Worm (Caenorhabditis elegans) whole organism, young adult: Measurements from ENCODE around the gene F38A1.8.

ENCODE experiments used
- B0019.2 ChIP-seq: fragments of 200-800 bp; sonication (Bioruptor generic); conservative IDR thresholded peaks from 2 replicates; pipeline ENCODE4 v1.3.6; 2022; ENCODE audit warnings: missing genetic modification reagents, missing genetic modification characterization, missing compliant biosample characterization
- F57C9.4 ChIP-seq: sonication (generic microtip); optimal IDR thresholded peaks from 2 replicates; lab custom pipeline; 2017; ENCODE audit warnings: mild to moderate bottlenecking, missing genetic modification characterization, missing compliant biosample characterization
- Y56A3A.18 ChIP-seq: fragments of 200-800 bp; sonication (Bioruptor generic); IDR thresholded peaks from 2 replicates; pipeline ENCODE4 v1.3.6; 2022; ENCODE audit warnings: missing genetic modification reagents, missing genetic modification characterization, missing compliant biosample characterization
- ZK185.1 ChIP-seq: sonication (generic microtip); optimal IDR thresholded peaks from 2 replicates; lab custom pipeline; 2016; ENCODE audit warnings: mild to moderate bottlenecking, missing genetic modification characterization, missing compliant biosample characterization; ENCODE audit not compliant: poor library complexity, severe bottlenecking
- akir-1 ChIP-seq: fragments of 200-800 bp; sonication (Bioruptor generic); optimal IDR thresholded peaks from 2 replicates; lab custom pipeline; 2018; ENCODE audit warnings: mild to moderate bottlenecking, missing genetic modification characterization, moderate library complexity, missing compliant biosample characterization
- aptf-3 ChIP-seq: fragments of 200-800 bp; sonication (Bioruptor generic); IDR thresholded peaks from 2 replicates; pipeline ENCODE4 v1.3.6; 2022; ENCODE audit warnings: missing genetic modification characterization, missing compliant biosample characterization
- bed-1 ChIP-seq: fragments of 200-800 bp; sonication (Bioruptor generic); IDR thresholded peaks from 2 replicates; pipeline ENCODE4 v1.3.6; 2022; ENCODE audit warnings: missing genetic modification reagents, missing genetic modification characterization, missing compliant biosample characterization
- cebp-1 ChIP-seq, 2 experiments: fragments of 200-800 bp in 1 of 2; sonication (Bioruptor generic) in 1 of 2; sonication (generic microtip) in 1 of 2; IDR thresholded peaks in 1 of 2; optimal IDR thresholded peaks in 1 of 2; 2 replicates each; pipeline versions ENCODE4 v1.3.6 to Lab custom; 2017 to 2022; ENCODE audit warnings: missing compliant biosample characterization in 2 of 2, missing genetic modification characterization in 2 of 2, mild to moderate bottlenecking in 1 of 2, missing genetic modification reagents in 1 of 2, moderate library complexity in 1 of 2
- ceh-27 ChIP-seq: fragments of 200-800 bp; sonication (Bioruptor generic); optimal IDR thresholded peaks from 2 replicates; lab custom pipeline; 2018; ENCODE audit warnings: mild to moderate bottlenecking, missing genetic modification characterization, moderate library complexity, missing compliant biosample characterization
- dox-1 ChIP-seq: fragments of 200-800 bp; sonication (Bioruptor generic); IDR thresholded peaks from 2 replicates; pipeline ENCODE4 v1.3.6; 2022; ENCODE audit warnings: missing genetic modification reagents, missing genetic modification characterization, missing compliant biosample characterization
- dpl-1 ChIP-seq: fragments of 150-350 bp; optimal IDR thresholded peaks from 2 replicates; lab custom pipeline; 2014; ENCODE audit warnings: missing biosample characterization, missing genetic modification reagents, missing genetic modification characterization
- ets-4 ChIP-seq: fragments of 200-800 bp; sonication (Bioruptor generic); optimal IDR thresholded peaks from 2 replicates; lab custom pipeline; 2018; ENCODE audit warnings: mild to moderate bottlenecking, missing genetic modification characterization, missing compliant biosample characterization
- lag-1 ChIP-seq: fragments of 200-800 bp; sonication (Bioruptor generic); IDR thresholded peaks from 2 replicates; pipeline ENCODE4 v1.3.6; 2022; ENCODE audit warnings: missing genetic modification reagents, missing genetic modification characterization, missing compliant biosample characterization
- let-607 ChIP-seq, 2 experiments: fragments of 200-800 bp in 1 of 2; sonication (Bioruptor generic) in 1 of 2; sonication (generic microtip) in 1 of 2; optimal IDR thresholded peaks; 2 replicates each; lab custom pipeline; 2016 to 2018; ENCODE audit warnings: mild to moderate bottlenecking in 2 of 2, missing compliant biosample characterization in 2 of 2, missing genetic modification characterization in 2 of 2, moderate library complexity in 2 of 2, missing genotype in 1 of 2
- lin-26 ChIP-seq: fragments of 200-800 bp; sonication (Bioruptor generic); IDR thresholded peaks from 2 replicates; pipeline ENCODE4 v1.3.6; 2022; ENCODE audit warnings: missing genetic modification reagents, missing genetic modification characterization, missing compliant biosample characterization
- mes-4 ChIP-seq: sonication (generic microtip); optimal IDR thresholded peaks from 2 replicates; lab custom pipeline; 2016; ENCODE audit warnings: missing genotype, missing genetic modification characterization, missing compliant biosample characterization
- nfyb-1 ChIP-seq: fragments of 200-800 bp; sonication (Bioruptor generic); IDR thresholded peaks from 2 replicates; pipeline ENCODE4 v1.3.6; 2022; ENCODE audit warnings: missing genetic modification reagents, missing genetic modification characterization, missing compliant biosample characterization
- nhr-80 ChIP-seq: sonication (generic microtip); optimal IDR thresholded peaks from 2 replicates; lab custom pipeline; 2016; ENCODE audit warnings: missing genetic modification characterization, missing compliant biosample characterization
- pbrm-1 ChIP-seq: fragments of 200-800 bp; sonication (Bioruptor generic); IDR thresholded peaks from 2 replicates; pipeline ENCODE4 v1.3.6; 2022; ENCODE audit warnings: missing genetic modification reagents, missing genetic modification characterization, missing compliant biosample characterization
- pha-4 ChIP-seq: fragments of 150-350 bp; sonication (generic microtip); optimal IDR thresholded peaks from 2 replicates; lab custom pipeline; 2014; ENCODE audit warnings: missing biosample characterization, missing genetic modification reagents, missing genetic modification characterization
- rpc-1 ChIP-seq, 2 experiments: fragments of 150-350 bp in 1 of 2; sonication (generic microtip) in 1 of 2; optimal IDR thresholded peaks; 2 replicates each; lab custom pipeline; 2014 to 2018; ENCODE audit warnings: missing biosample characterization in 1 of 2, missing genetic modification characterization in 1 of 2, missing genetic modification reagents in 1 of 2, missing genotype in 1 of 2
- snpc-3.4 ChIP-seq: sonication (generic microtip); optimal IDR thresholded peaks from 2 replicates; lab custom pipeline; 2017; ENCODE audit warnings: missing genetic modification characterization, mild to moderate bottlenecking, missing compliant biosample characterization, antibody characterized with exemption, moderate library complexity, missing genotype, missing genetic modification reagents
- snpc-4 ChIP-seq, 5 experiments: fragments of 150-350 bp in 1 of 5; sonication (generic microtip) in 4 of 5; optimal IDR thresholded peaks; 2 replicates each; lab custom pipeline; 2014 to 2018; ENCODE audit warnings: missing genetic modification characterization in 5 of 5, missing biosample characterization in 3 of 5, antibody characterized with exemption in 2 of 5, mild to moderate bottlenecking in 2 of 5, missing compliant biosample characterization in 2 of 5, missing genotype in 2 of 5, moderate library complexity in 2 of 5, missing genetic modification reagents in 1 of 5
- sptf-2 ChIP-seq: fragments of 200-800 bp; sonication (Bioruptor generic); optimal IDR thresholded peaks from 2 replicates; lab custom pipeline; 2018; ENCODE audit warnings: mild to moderate bottlenecking, missing genetic modification characterization, missing compliant biosample characterization
- tbx-9 ChIP-seq: sonication (generic microtip); optimal IDR thresholded peaks from 2 replicates; lab custom pipeline; 2016; ENCODE audit warnings: borderline replicate concordance, missing genetic modification characterization, inconsistent platforms, missing compliant biosample characterization
- zfh-2 ChIP-seq: fragments of 200-800 bp; sonication (Bioruptor generic); conservative IDR thresholded peaks from 2 replicates; pipeline ENCODE4 v1.3.6; 2022; ENCODE audit warnings: missing genetic modification reagents, missing genetic modification characterization, missing compliant biosample characterization
- ztf-25 ChIP-seq: fragments of 200-800 bp; sonication (Bioruptor generic); IDR thresholded peaks from 2 replicates; pipeline ENCODE4 v1.3.6; 2022; ENCODE audit warnings: missing genetic modification reagents, missing genetic modification characterization, missing compliant biosample characterization
- ztf-6 ChIP-seq: fragments of 200-800 bp; sonication (Bioruptor generic); IDR thresholded peaks from 2 replicates; pipeline ENCODE4 v1.3.6; 2022; ENCODE audit warnings: missing genetic modification reagents, missing genetic modification characterization, missing compliant biosample characterization

Gene F38A1.8

ce11 chrIV:1256723-1257122 is 17.1 kb upstream of the F38A1.8 start, which contains the start of gene clec-168:
Gene clec-168 (plus strand): TSS chrIV:1256969.
- TF ChIP-seq lin-26 (GFP tag; lab: Robert Waterston, UW), result no peak
- no peak for TF ChIP-seq dpl-1
- TF ChIP-seq zfh-2 (GFP tag; lab: Robert Waterston, UW), result no peak
- TF ChIP-seq ceh-27 (GFP tag; lab: Kevin White, UChicago), result no peak
- peak; percentile 16 for TF ChIP-seq nhr-80 (tag; lab: Kevin White, UChicago)
- no peak for TF ChIP-seq snpc-4 (GFP tag; optimal IDR thresholded peaks at IDR 0.05; lab: Kevin White, UChicago)
- no peak for TF ChIP-seq snpc-4 (tag; optimal IDR thresholded peaks at IDR 0.05; lab: Kevin White, UChicago)

- TF ChIP-seq F57C9.4, result no peak
- no peak for TF ChIP-seq lag-1 (GFP tag; lab: Robert Waterston, UW)
- TF ChIP-seq dox-1 (GFP tag; lab: Robert Waterston, UW), result no peak
- no peak for TF ChIP-seq bed-1 (GFP tag; lab: Robert Waterston, UW)
- no peak for TF ChIP-seq aptf-3 (GFP tag; lab: Robert Waterston, UW)
These were observed 16.0 kb upstream of the F38A1.8 start, which contains the start of gene clec-167 for ce11 chrIV:1255632-1256031. Gene clec-167 (minus strand): TSS chrIV:1255732.

- TF ChIP-seq mes-4 (tag; lab: Kevin White, UChicago) (no peak), nfyb-1 (GFP tag; lab: Robert Waterston, UW) (no peak), akir-1 (GFP tag; lab: Kevin White, UChicago) (no peak), bed-1 (GFP tag; lab: Robert Waterston, UW) (no peak), let-607 (tag; optimal IDR thresholded peaks at IDR 0.05; lab: Kevin White, UChicago) (no peak), ztf-6 (GFP tag; lab: Robert Waterston, UW) (no peak), lin-26 (GFP tag; lab: Robert Waterston, UW) (no peak), rpc-1 (optimal IDR thresholded peaks at IDR 0.05; lab: Kevin White, UChicago) (no peak), rpc-1 (tag; optimal IDR thresholded peaks at IDR 0.05; lab: Kevin White, UChicago) (no peak), ZK185.1 (tag; lab: Kevin White, UChicago) (no peak), Y56A3A.18 (GFP tag; lab: Robert Waterston, UW) (no peak), sptf-2 (GFP tag; lab: Kevin White, UChicago) (no peak), pha-4 (no peak), cebp-1 (GFP tag; IDR thresholded peaks at IDR 0.05; lab: Robert Waterston, UW) (no peak), cebp-1 (tag; optimal IDR thresholded peaks at IDR 0.05; lab: Kevin White, UChicago) (no peak), tbx-9 (no peak), pbrm-1 (GFP tag; lab: Robert Waterston, UW) (no peak), ztf-25 (GFP tag; lab: Robert Waterston, UW) (no peak), aptf-3 (GFP tag; lab: Robert Waterston, UW) (no peak), ets-4 (GFP tag; lab: Kevin White, UChicago) (no peak), B0019.2 (GFP tag; lab: Robert Waterston, UW) (no peak)
These were observed 11.7 kb upstream of the F38A1.8 start, which contains the start of the genes clec-166 and F38A1.6 for ce11 chrIV:1251242-1251911. Gene clec-166 (minus strand): TSS chrIV:1251342. Gene F38A1.6 (plus strand): TSS chrIV:1251861.

ce11 chrIV:1246762-1247436 is 7.2 kb upstream of the F38A1.8 start, which contains the start of the genes clec-165 and F38A1.11:
Gene clec-165 (minus strand): TSS chrIV:1246886.
Gene F38A1.11 (plus strand): TSS chrIV:1247386.
- peak; percentile 25 for TF ChIP-seq nhr-80 (tag; lab: Kevin White, UChicago)
- no peak for TF ChIP-seq snpc-3.4 (tag; lab: Kevin White, UChicago)
